Worm (Caenorhabditis elegans): ENCODE measurements around the gene F18E3.10.

DNA sequence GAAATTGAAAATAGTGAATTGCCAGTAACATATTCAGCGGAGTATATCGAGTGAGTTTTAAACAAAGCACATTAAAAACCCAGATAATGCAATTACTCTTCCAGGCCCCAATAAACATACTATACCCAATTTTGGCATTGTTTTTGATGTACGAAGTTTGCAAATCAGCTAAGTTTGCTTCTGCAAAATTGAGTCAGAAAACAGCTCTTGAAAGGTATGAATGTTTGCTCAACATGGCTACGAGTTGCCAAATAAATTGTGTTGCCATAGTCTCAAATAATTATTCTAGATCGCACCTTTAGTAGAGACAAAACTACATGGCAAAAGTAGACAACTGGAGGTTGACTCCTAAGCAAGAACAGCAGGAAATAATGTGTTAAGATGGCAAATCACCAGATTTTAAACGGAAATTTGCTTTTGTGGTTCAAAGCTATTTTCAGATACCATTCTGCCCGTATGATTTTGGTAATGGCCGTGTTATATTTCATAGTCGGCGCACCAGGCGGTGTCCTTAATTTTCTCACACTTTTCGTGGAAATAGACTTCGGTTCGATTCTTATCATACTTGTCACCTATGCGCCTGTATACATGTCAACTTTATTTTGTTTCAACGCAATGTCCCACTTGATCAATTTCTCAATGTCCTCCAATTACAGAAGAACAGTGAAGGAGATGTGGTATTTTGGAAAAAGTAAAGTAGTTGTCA is 8.4 kb upstream of the F18E3.10 start:
- TF ChIP-seq tbx-37 (GFP tag; conservative IDR thresholded peaks at IDR 0.05): no peak
- no peak for TF ChIP-seq tra-4 (tag; optimal IDR thresholded peaks at IDR 0.05)
- TF ChIP-seq pes-1 (GFP tag; IDR thresholded peaks at IDR 0.05): no peak
- TF ChIP-seq tbx-11 (GFP tag; IDR thresholded peaks at IDR 0.05): no peak

Data from whole organism, early embryonic.